Worm (Caenorhabditis elegans) whole organism, L2 larva: ENCODE data around the gene basl-1.
A peak's percentile ranks its signal among the peaks of the same experiment; 100 is the strongest.

ENCODE experiments used
- C34F6.9 ChIP-seq: fragments of 150-350 bp; optimal IDR thresholded peaks from 2 replicates; lab custom pipeline; 2014; ENCODE audit warnings: missing biosample characterization, missing genetic modification characterization
- F13H6.1 ChIP-seq: sonication (generic microtip); optimal IDR thresholded peaks from 2 replicates; lab custom pipeline; 2016; ENCODE audit warnings: missing genetic modification characterization, missing compliant biosample characterization
- R02D3.7 ChIP-seq: fragments of 150-350 bp; optimal IDR thresholded peaks from 2 replicates; lab custom pipeline; 2014; ENCODE audit warnings: missing biosample characterization, missing genetic modification characterization
- Y55F3AM.14 ChIP-seq: fragments of 200-800 bp; sonication (Bioruptor generic); optimal IDR thresholded peaks from 2 replicates; lab custom pipeline; 2018; ENCODE audit warnings: mild to moderate bottlenecking, missing genetic modification characterization, missing compliant biosample characterization
- alr-1 ChIP-seq: fragments of 150-350 bp; optimal IDR thresholded peaks from 2 replicates; lab custom pipeline; 2014; ENCODE audit warnings: missing biosample characterization, missing genetic modification characterization
- ama-1 ChIP-seq: fragments of 150-350 bp; optimal IDR thresholded peaks from 2 replicates; lab custom pipeline; 2018; ENCODE audit warnings: inconsistent platforms
- blmp-1 ChIP-seq: sonication (generic microtip); optimal IDR thresholded peaks from 2 replicates; lab custom pipeline; 2017; ENCODE audit warnings: missing genetic modification characterization, mild to moderate bottlenecking, missing compliant biosample characterization, antibody characterized with exemption, moderate library complexity; ENCODE audit not compliant: insufficient read depth
- ceh-82 ChIP-seq: fragments of 150-350 bp; optimal IDR thresholded peaks from 2 replicates; lab custom pipeline; 2014; ENCODE audit warnings: missing biosample characterization, missing genetic modification characterization
- dmd-4 ChIP-seq: sonication (generic microtip); optimal IDR thresholded peaks from 2 replicates; lab custom pipeline; 2017; ENCODE audit warnings: missing biosample characterization, missing genetic modification characterization
- elt-1 ChIP-seq: fragments of 150-350 bp; optimal IDR thresholded peaks from 2 replicates; lab custom pipeline; 2014; ENCODE audit warnings: missing biosample characterization, missing genetic modification characterization
- elt-3 ChIP-seq: sonication (generic microtip); optimal IDR thresholded peaks from 2 replicates; lab custom pipeline; 2017; ENCODE audit warnings: missing biosample characterization, missing genetic modification characterization
- fos-1 ChIP-seq: fragments of 150-350 bp; optimal IDR thresholded peaks from 2 replicates; lab custom pipeline; 2014; ENCODE audit warnings: missing biosample characterization, missing genetic modification characterization
- gmeb-1 ChIP-seq: fragments of 150-350 bp; optimal IDR thresholded peaks from 2 replicates; lab custom pipeline; 2014; ENCODE audit warnings: missing biosample characterization, missing genetic modification characterization
- lin-11 ChIP-seq: fragments of 150-350 bp; sonication (generic microtip); optimal IDR thresholded peaks from 2 replicates; lab custom pipeline; 2014; ENCODE audit warnings: missing biosample characterization, missing genetic modification characterization, inconsistent platforms, mixed read lengths
- lin-13 ChIP-seq: fragments of 150-350 bp; optimal IDR thresholded peaks from 2 replicates; lab custom pipeline; 2014; ENCODE audit warnings: missing biosample characterization, missing genetic modification reagents, missing genetic modification characterization
- lin-39 ChIP-seq: fragments of 150-350 bp; optimal IDR thresholded peaks from 2 replicates; lab custom pipeline; 2014; ENCODE audit warnings: missing biosample characterization, missing genetic modification reagents, missing genetic modification characterization
- lsy-2 ChIP-seq, 2 experiments: fragments of 150-350 bp in 1 of 2; sonication (generic microtip) in 1 of 2; optimal IDR thresholded peaks; 2 replicates each; lab custom pipeline; 2014 to 2017; ENCODE audit warnings: missing biosample characterization in 2 of 2, missing genetic modification characterization in 2 of 2
- mbf-1 ChIP-seq: sonication (generic microtip); optimal IDR thresholded peaks from 2 replicates; lab custom pipeline; 2017; ENCODE audit warnings: missing biosample characterization, missing genetic modification characterization
- mdl-1 ChIP-seq, 2 experiments: fragments of 150-350 bp in 1 of 2; sonication (generic microtip) in 1 of 2; optimal IDR thresholded peaks; 2 replicates each; lab custom pipeline; 2017; ENCODE audit warnings: missing biosample characterization in 2 of 2, missing genetic modification characterization in 2 of 2
- nhr-10 ChIP-seq: sonication (generic microtip); optimal IDR thresholded peaks from 2 replicates; lab custom pipeline; 2017; ENCODE audit warnings: missing biosample characterization, missing genetic modification characterization
- nhr-11 ChIP-seq: fragments of 150-350 bp; optimal IDR thresholded peaks from 2 replicates; lab custom pipeline; 2014; ENCODE audit warnings: missing biosample characterization, missing genetic modification characterization
- nhr-12 ChIP-seq: fragments of 150-350 bp; optimal IDR thresholded peaks from 2 replicates; lab custom pipeline; 2014; ENCODE audit warnings: missing biosample characterization, missing genetic modification characterization
- nhr-129 ChIP-seq: fragments of 150-350 bp; optimal IDR thresholded peaks from 2 replicates; lab custom pipeline; 2014; ENCODE audit warnings: missing biosample characterization, missing genetic modification characterization
- nhr-21 ChIP-seq: fragments of 150-350 bp; optimal IDR thresholded peaks from 2 replicates; lab custom pipeline; 2014; ENCODE audit warnings: missing biosample characterization, missing genetic modification characterization
- nhr-23 ChIP-seq: fragments of 150-350 bp; optimal IDR thresholded peaks from 2 replicates; lab custom pipeline; 2014; ENCODE audit warnings: missing biosample characterization, missing genetic modification reagents, missing genetic modification characterization
- nhr-237 ChIP-seq: fragments of 150-350 bp; optimal IDR thresholded peaks from 2 replicates; lab custom pipeline; 2014; ENCODE audit warnings: missing biosample characterization, missing genetic modification characterization
- nhr-25 ChIP-seq: fragments of 150-350 bp; sonication (generic microtip); optimal IDR thresholded peaks from 3 replicates; lab custom pipeline; 2014; ENCODE audit warnings: missing biosample characterization, missing genetic modification characterization
- nhr-6 ChIP-seq: fragments of 150-350 bp; optimal IDR thresholded peaks from 2 replicates; lab custom pipeline; 2014; ENCODE audit warnings: missing biosample characterization, missing genetic modification characterization
- nhr-77 ChIP-seq: fragments of 150-350 bp; optimal IDR thresholded peaks from 2 replicates; lab custom pipeline; 2014; ENCODE audit warnings: missing biosample characterization, missing genetic modification characterization
- peb-1 ChIP-seq: fragments of 150-350 bp; optimal IDR thresholded peaks from 2 replicates; lab custom pipeline; 2014; ENCODE audit warnings: missing biosample characterization, missing genetic modification characterization
- skn-1 ChIP-seq: sonication (generic microtip); optimal IDR thresholded peaks from 2 replicates; lab custom pipeline; 2017; ENCODE audit warnings: missing biosample characterization, missing genetic modification characterization
- sma-3 ChIP-seq: sonication (generic microtip); optimal IDR thresholded peaks from 2 replicates; lab custom pipeline; 2016; ENCODE audit warnings: missing genetic modification reagents, missing genetic modification characterization, missing compliant biosample characterization
- unc-55 ChIP-seq: fragments of 150-350 bp; sonication (generic microtip); optimal IDR thresholded peaks from 3 replicates; lab custom pipeline; 2014; ENCODE audit warnings: missing biosample characterization, missing genetic modification reagents, missing genetic modification characterization
- unc-62 ChIP-seq: fragments of 150-350 bp; optimal IDR thresholded peaks from 2 replicates; lab custom pipeline; 2014; ENCODE audit warnings: missing biosample characterization, missing genetic modification reagents, missing genetic modification characterization
- zag-1 ChIP-seq: fragments of 150-350 bp; optimal IDR thresholded peaks from 2 replicates; lab custom pipeline; 2014; ENCODE audit warnings: missing biosample characterization, missing genetic modification characterization
- ztf-1 ChIP-seq: fragments of 200-800 bp; sonication (Bioruptor generic); conservative IDR thresholded peaks from 2 replicates; pipeline ENCODE4 v1.3.6; 2022; ENCODE audit warnings: missing genetic modification characterization, missing compliant biosample characterization
- ztf-11 ChIP-seq: sonication (generic microtip); optimal IDR thresholded peaks from 2 replicates; lab custom pipeline; 2017; ENCODE audit warnings: missing biosample characterization, missing genetic modification characterization

The basl-1 gene

ce11 chrIII:5573694-5574093 lies 41.1 kb upstream of the basl-1 start, which contains the start of gene molo-1:
Gene molo-1 (plus strand): TSS chrIII:5573994.
- TF ChIP-seq nhr-6 (tag; lab: Kevin White, UChicago) = no peak
- TF ChIP-seq unc-55 (GFP tag; lab: Kevin White, UChicago) = no peak
- TF ChIP-seq skn-1 (tag; lab: Kevin White, UChicago) = no peak
- TF ChIP-seq nhr-77 (tag; lab: Kevin White, UChicago) = no peak
- no peak for TF ChIP-seq blmp-1 (tag; lab: Kevin White, UChicago)
- TF ChIP-seq C34F6.9 (tag; lab: Kevin White, UChicago) = no peak
- no peak for TF ChIP-seq nhr-23
- TF ChIP-seq zag-1 (tag; lab: Kevin White, UChicago) = no peak
- TF ChIP-seq nhr-129 (tag; lab: Kevin White, UChicago) = no peak
- no peak for TF ChIP-seq lsy-2 (tag; optimal IDR thresholded peaks at IDR 0.05; lab: Kevin White, UChicago)
- no peak for TF ChIP-seq lin-13 (GFP tag; lab: Kevin White, UChicago)
- TF ChIP-seq elt-1 = no peak
- TF ChIP-seq ama-1 (lab: Kevin White, UChicago) = no peak
- TF ChIP-seq mdl-1 (tag; optimal IDR thresholded peaks at IDR 0.05; lab: Kevin White, UChicago) = no peak
- no peak for TF ChIP-seq elt-3 (tag; lab: Kevin White, UChicago)
- no peak for TF ChIP-seq lin-11 (tag; lab: Kevin White, UChicago)
- no peak for TF ChIP-seq nhr-10 (tag; lab: Kevin White, UChicago)
- TF ChIP-seq nhr-11 (tag; lab: Kevin White, UChicago) = no peak

- TF ChIP-seq nhr-129 (tag; lab: Kevin White, UChicago) (peak; percentile 98), nhr-237 (tag; lab: Kevin White, UChicago) (no peak), fos-1 (tag; lab: Kevin White, UChicago) (peak; percentile 8)
Measured at ce11 chrIII:5581049-5581448, 33.7 kb upstream of the basl-1 start, which contains the start of gene F56D2.5. Gene F56D2.5 (minus strand): TSS chrIII:5581419.

ce11 chrIII:5582766-5583165 lies 32.0 kb upstream of the basl-1 start, which contains the start of the genes F56D2.8 and uev-2:
Gene F56D2.8 (minus strand): TSS chrIII:5582866.
Gene uev-2 (plus strand): TSS chrIII:5583125.
- TF ChIP-seq R02D3.7 (no peak), ztf-11 (tag; lab: Kevin White, UChicago) (no peak), mbf-1 (no peak), elt-3 (tag; lab: Kevin White, UChicago) (no peak), sma-3 (no peak), F13H6.1 (tag; lab: Kevin White, UChicago) (no peak), blmp-1 (tag; lab: Kevin White, UChicago) (no peak)
- TF ChIP-seq, all 48 proteins: peak for 0

- TF ChIP-seq gmeb-1 (tag; lab: Kevin White, UChicago) (no peak), ceh-82 (no peak), R02D3.7 (no peak), nhr-21 (tag; lab: Kevin White, UChicago) (no peak), Y55F3AM.14 (GFP tag; lab: Kevin White, UChicago) (no peak), sma-3 (no peak), skn-1 (tag; lab: Kevin White, UChicago) (no peak), nhr-25 (tag; lab: Kevin White, UChicago) (no peak), nhr-237 (tag; lab: Kevin White, UChicago) (no peak), ztf-1 (no peak), lin-39 (tag; lab: Kevin White, UChicago) (no peak), nhr-10 (tag; lab: Kevin White, UChicago) (no peak), unc-62 (no peak), alr-1 (tag; lab: Kevin White, UChicago) (no peak), nhr-12 (tag; lab: Kevin White, UChicago) (no peak), peb-1 (tag; lab: Kevin White, UChicago) (no peak), nhr-77 (tag; lab: Kevin White, UChicago) (no peak), dmd-4 (tag; lab: Kevin White, UChicago) (no peak), lin-11 (tag; lab: Kevin White, UChicago) (no peak)
- TF ChIP-seq, all 48 proteins: peak for 0
Measured at ce11 chrIII:5584647-5585046, 30.1 kb upstream of the basl-1 start, which contains the start of gene F56D2.3. Gene F56D2.3 (plus strand): TSS chrIII:5584947.
